Fruit fly (Drosophila melanogaster) Kc167 (cell line): Measurements from ENCODE around the gene Sfp24Bb.

Experiments used
- Myc ChIP-seq: fragments of >200 bp; optimal IDR thresholded peaks from 2 replicates; lab custom pipeline; 2017; ENCODE audit warnings: missing external identifiers
- Sin3A ChIP-seq: fragments of >200 bp; optimal IDR thresholded peaks from 2 replicates; lab custom pipeline; 2018; ENCODE audit warnings: missing external identifiers
- h ChIP-seq: fragments of >200 bp; optimal IDR thresholded peaks from 3 replicates; lab custom pipeline; 2018; ENCODE audit warnings: missing external identifiers
- insv ChIP-seq: fragments of >200 bp; optimal IDR thresholded peaks from 3 replicates; lab custom pipeline; 2018; ENCODE audit warnings: missing external identifiers
- psq ChIP-seq: fragments of >200 bp; optimal IDR thresholded peaks from 2 replicates; lab custom pipeline; 2017; ENCODE audit warnings: missing external identifiers
- ttk ChIP-seq: sonication (Bioruptor generic); optimal IDR thresholded peaks from 2 replicates; lab custom pipeline; 2017; ENCODE audit warnings: missing external identifiers

dm6 chr2L:3642148-3642920 is 27.2 kb downstream of the Sfp24Bb start:
- TF ChIP-seq ttk (lab: Kevin White, UChicago): no peak
- no peak for TF ChIP-seq psq (lab: Kevin White, UChicago)
- no peak for TF ChIP-seq Myc (lab: Kevin White, UChicago)
- TF ChIP-seq h: no peak
- TF ChIP-seq Sin3A (lab: Kevin White, UChicago): no peak
- TF ChIP-seq insv (lab: Kevin White, UChicago): no peak
